Worm (Caenorhabditis elegans) whole organism, L3 larva: ENCODE measurements around the gene Y51H7BR.4.

Source experiments
- egl-27 ChIP-seq: sonication (generic microtip); optimal IDR thresholded peaks from 4 replicates; lab custom pipeline; 2017; ENCODE audit warnings: missing biosample characterization, missing genetic modification reagents, missing genetic modification characterization
- lin-39 ChIP-seq: fragments of 150-350 bp; optimal IDR thresholded peaks from 2 replicates; lab custom pipeline; 2018; ENCODE audit warnings: missing biosample characterization, missing genetic modification reagents, missing genetic modification characterization
- mdl-1 ChIP-seq: fragments of 150-350 bp; optimal IDR thresholded peaks from 2 replicates; lab custom pipeline; 2014; ENCODE audit warnings: missing biosample characterization, missing genetic modification characterization
- mml-1 ChIP-seq: fragments of 150-350 bp; sonication (generic microtip); optimal IDR thresholded peaks from 3 replicates; lab custom pipeline; 2014; ENCODE audit warnings: missing biosample characterization, missing genetic modification characterization
- nhr-43 ChIP-seq: sonication (generic microtip); optimal IDR thresholded peaks from 2 replicates; lab custom pipeline; 2016; ENCODE audit warnings: mild to moderate bottlenecking, missing genetic modification characterization, missing compliant biosample characterization; ENCODE audit not compliant: poor library complexity, severe bottlenecking
- nhr-77 ChIP-seq: fragments of 150-350 bp; optimal IDR thresholded peaks from 2 replicates; lab custom pipeline; 2014; ENCODE audit warnings: missing biosample characterization, missing genetic modification characterization
- pqm-1 ChIP-seq: fragments of 150-350 bp; optimal IDR thresholded peaks from 2 replicates; lab custom pipeline; 2017; ENCODE audit warnings: missing biosample characterization, missing genetic modification characterization, inconsistent platforms
- tbx-2 ChIP-seq: sonication (generic microtip); optimal IDR thresholded peaks from 2 replicates; lab custom pipeline; 2016; ENCODE audit warnings: mild to moderate bottlenecking, missing genetic modification characterization, missing compliant biosample characterization
- unc-39 ChIP-seq: sonication (generic microtip); optimal IDR thresholded peaks from 4 replicates; lab custom pipeline; 2017; ENCODE audit warnings: missing biosample characterization, missing genetic modification characterization

ce11 chrII:1550501-1550900 is 21.3 kb downstream of the Y51H7BR.4 start, which contains the start of the genes fbxb-52 and fbxb-51:
- TF ChIP-seq nhr-77 (tag; lab: Kevin White, UChicago), result no peak
- TF ChIP-seq unc-39 (tag; lab: Kevin White, UChicago), result no peak
- no peak for TF ChIP-seq tbx-2
- no peak for TF ChIP-seq mdl-1
- TF ChIP-seq pqm-1 (tag; lab: Kevin White, UChicago), result no peak
- no peak for TF ChIP-seq lin-39 (tag; lab: Kevin White, UChicago)
- TF ChIP-seq mml-1 (tag; lab: Kevin White, UChicago), result no peak
- no peak for TF ChIP-seq nhr-43 (tag; lab: Kevin White, UChicago)
- no peak for TF ChIP-seq egl-27
